Worm (Caenorhabditis elegans) whole organism, L2 larva: ENCODE data around the gene ctf-18.

Source experiments
- lin-13 ChIP-seq: fragments of 150-350 bp; optimal IDR thresholded peaks from 2 replicates; lab custom pipeline; 2014; ENCODE audit warnings: missing biosample characterization, missing genetic modification reagents, missing genetic modification characterization
- lin-39 ChIP-seq: fragments of 150-350 bp; optimal IDR thresholded peaks from 2 replicates; lab custom pipeline; 2014; ENCODE audit warnings: missing biosample characterization, missing genetic modification reagents, missing genetic modification characterization
- mdl-1 ChIP-seq, 2 experiments: fragments of 150-350 bp in 1 of 2; sonication (generic microtip) in 1 of 2; optimal IDR thresholded peaks; 2 replicates each; lab custom pipeline; 2017; ENCODE audit warnings: missing biosample characterization in 2 of 2, missing genetic modification characterization in 2 of 2
- nhr-11 ChIP-seq: fragments of 150-350 bp; optimal IDR thresholded peaks from 2 replicates; lab custom pipeline; 2014; ENCODE audit warnings: missing biosample characterization, missing genetic modification characterization
- nhr-12 ChIP-seq: fragments of 150-350 bp; optimal IDR thresholded peaks from 2 replicates; lab custom pipeline; 2014; ENCODE audit warnings: missing biosample characterization, missing genetic modification characterization
- skn-1 ChIP-seq: sonication (generic microtip); optimal IDR thresholded peaks from 2 replicates; lab custom pipeline; 2017; ENCODE audit warnings: missing biosample characterization, missing genetic modification characterization

ce11 chrIV:10112570-10112969 lies 13.9 kb downstream of the ctf-18 start, which contains the start of gene nsph-3.2:
- no peak for TF ChIP-seq nhr-11 (tag; lab: Kevin White, UChicago)
- no peak for TF ChIP-seq lin-13 (GFP tag; lab: Kevin White, UChicago)
- no peak for TF ChIP-seq mdl-1 (tag; optimal IDR thresholded peaks at IDR 0.05; lab: Kevin White, UChicago)
- no peak for TF ChIP-seq skn-1 (tag; lab: Kevin White, UChicago)
- TF ChIP-seq lin-39 (tag; lab: Kevin White, UChicago), result no peak
- TF ChIP-seq nhr-12, result no peak
